Worm (Caenorhabditis elegans) whole organism, early embryonic: ENCODE measurements around the gene F44E2.6.

Experiments
- B0310.2 ChIP-seq: sonication (generic microtip); optimal IDR thresholded peaks from 2 replicates; lab custom pipeline; 2016; ENCODE audit warnings: mild to moderate bottlenecking, missing genetic modification characterization, missing compliant biosample characterization
- F13C5.2 ChIP-seq: sonication (generic microtip); optimal IDR thresholded peaks from 2 replicates; lab custom pipeline; 2017; ENCODE audit warnings: mild to moderate bottlenecking, missing genetic modification characterization, inconsistent platforms, missing compliant biosample characterization
- aly-1 ChIP-seq: sonication (generic microtip); optimal IDR thresholded peaks from 2 replicates; lab custom pipeline; 2016; ENCODE audit warnings: missing genetic modification characterization, missing compliant biosample characterization
- ama-1 ChIP-seq: fragments of 150-350 bp; optimal IDR thresholded peaks from 2 replicates; lab custom pipeline; 2014
- ceh-13 ChIP-seq: fragments of 200-800 bp; sonication (Bioruptor generic); optimal IDR thresholded peaks from 2 replicates; lab custom pipeline; 2018; ENCODE audit warnings: mild to moderate bottlenecking, missing genetic modification characterization, missing compliant biosample characterization
- ceh-36 ChIP-seq: sonication (generic microtip); optimal IDR thresholded peaks from 2 replicates; lab custom pipeline; 2016; ENCODE audit warnings: missing genetic modification characterization, inconsistent platforms, missing compliant biosample characterization
- ets-7 ChIP-seq: sonication (generic microtip); optimal IDR thresholded peaks from 2 replicates; lab custom pipeline; 2016; ENCODE audit warnings: missing genotype, missing genetic modification characterization, missing compliant biosample characterization
- flt-1 ChIP-seq: fragments of 200-800 bp; sonication (Bioruptor generic); IDR thresholded peaks from 2 replicates; pipeline ENCODE4 v1.3.6; 2022; ENCODE audit warnings: missing genetic modification characterization, missing compliant biosample characterization
- hmbx-1 ChIP-seq: sonication (generic microtip); optimal IDR thresholded peaks from 2 replicates; lab custom pipeline; 2016; ENCODE audit warnings: mild to moderate bottlenecking, missing genetic modification characterization, missing compliant biosample characterization
- hmg-4 ChIP-seq: fragments of 200-800 bp; sonication (Bioruptor generic); optimal IDR thresholded peaks from 2 replicates; lab custom pipeline; 2018; ENCODE audit warnings: mild to moderate bottlenecking, missing genetic modification characterization, missing compliant biosample characterization
- hnd-1 ChIP-seq: sonication (generic microtip); optimal IDR thresholded peaks from 2 replicates; lab custom pipeline; 2016; ENCODE audit warnings: missing genetic modification characterization, missing compliant biosample characterization
- pes-1 ChIP-seq: fragments of 200-800 bp; sonication (Bioruptor generic); IDR thresholded peaks from 2 replicates; pipeline ENCODE4 v1.3.6; 2022; ENCODE audit warnings: missing genetic modification reagents, missing genetic modification characterization, missing compliant biosample characterization
- scrt-1 ChIP-seq: fragments of 200-800 bp; sonication (Bioruptor generic); IDR thresholded peaks from 2 replicates; pipeline ENCODE4 v1.3.6; 2022; ENCODE audit warnings: missing genetic modification characterization, missing compliant biosample characterization
- sea-1 ChIP-seq: fragments of 200-800 bp; sonication (Bioruptor generic); conservative IDR thresholded peaks from 2 replicates; pipeline ENCODE4 v1.3.6; 2022; ENCODE audit warnings: missing genetic modification characterization, missing compliant biosample characterization
- tbx-11 ChIP-seq: fragments of 200-800 bp; sonication (Bioruptor generic); IDR thresholded peaks from 2 replicates; pipeline ENCODE4 v1.3.6; 2022; ENCODE audit warnings: missing genetic modification characterization, missing compliant biosample characterization
- tbx-37 ChIP-seq: fragments of 200-800 bp; sonication (Bioruptor generic); conservative IDR thresholded peaks from 2 replicates; pipeline ENCODE4 v1.3.6; 2022; ENCODE audit warnings: missing genetic modification reagents, missing genetic modification characterization, missing compliant biosample characterization
- tra-4 ChIP-seq: sonication (generic microtip); optimal IDR thresholded peaks from 2 replicates; lab custom pipeline; 2017; ENCODE audit warnings: missing genetic modification characterization, missing compliant biosample characterization

The F44E2.6 gene

ce11 chrIII:8801864-8802818 is 42.9 kb downstream of the F44E2.6 start:
- TF ChIP-seq ceh-36 (tag; lab: Kevin White, UChicago) = no peak
- no peak for TF ChIP-seq F13C5.2 (tag; lab: Kevin White, UChicago)
- TF ChIP-seq hnd-1 (tag; lab: Kevin White, UChicago) = no peak
- TF ChIP-seq scrt-1 = 0 out of 2 replicates have a peak, but pooled peaks have one; percentile 15
- TF ChIP-seq aly-1 (tag; lab: Kevin White, UChicago) = peak; percentile 56
- peak; percentile 51 for TF ChIP-seq flt-1 (GFP tag; lab: Robert Waterston, UW)
- 0 out of 2 replicates have a peak, but pooled peaks have one; percentile 23 for TF ChIP-seq tbx-37 (GFP tag; lab: Robert Waterston, UW)
- TF ChIP-seq B0310.2 (tag; lab: Kevin White, UChicago) = no peak
- TF ChIP-seq tra-4 (tag; lab: Kevin White, UChicago) = no peak
- peak; percentile 85 for TF ChIP-seq hmg-4 (GFP tag; lab: Kevin White, UChicago)
- TF ChIP-seq pes-1 (GFP tag; lab: Robert Waterston, UW) = peak; percentile 61
- no peak for TF ChIP-seq hmbx-1 (tag; lab: Kevin White, UChicago)

- no peak for TF ChIP-seq tra-4 (tag; lab: Kevin White, UChicago)
- no peak for TF ChIP-seq tbx-37 (GFP tag; lab: Robert Waterston, UW)
- TF ChIP-seq tbx-11 (GFP tag; lab: Robert Waterston, UW) = 0 out of 2 replicates have a peak, but pooled peaks have one; percentile 22
- TF ChIP-seq sea-1 = peak; percentile 29; the same call in 1 of the 2 replicates
Measured at ce11 chrIII:8801352-8801863, 43.6 kb downstream of the F44E2.6 start.

ce11 chrIII:8800796-8801083 is 44.3 kb downstream of the F44E2.6 start:
- TF ChIP-seq tbx-11 (GFP tag; lab: Robert Waterston, UW) (no peak), sea-1 (no peak), hmbx-1 (tag; lab: Kevin White, UChicago) (no peak), ceh-13 (no peak), aly-1 (tag; lab: Kevin White, UChicago) (no peak), hnd-1 (tag; lab: Kevin White, UChicago) (no peak), tra-4 (tag; lab: Kevin White, UChicago) (no peak), tbx-37 (GFP tag; lab: Robert Waterston, UW) (no peak), F13C5.2 (tag; lab: Kevin White, UChicago) (no peak), ets-7 (tag; lab: Kevin White, UChicago) (no peak), B0310.2 (tag; lab: Kevin White, UChicago) (no peak), hmg-4 (GFP tag; lab: Kevin White, UChicago) (no peak), scrt-1 (no peak), ama-1 (lab: Kevin White, UChicago) (no peak), pes-1 (GFP tag; lab: Robert Waterston, UW) (no peak), ceh-36 (tag; lab: Kevin White, UChicago) (no peak), flt-1 (GFP tag; lab: Robert Waterston, UW) (no peak)

ce11 chrIII:8799964-8800795 is 44.8 kb downstream of the F44E2.6 start, which contains the start of gene F54F2.6:
Gene F54F2.6, minus strand, starts transcription at chrIII:8800701.
- TF ChIP-seq ceh-13 = no peak
- TF ChIP-seq hmg-4 (GFP tag; lab: Kevin White, UChicago) = peak; percentile 63
- TF ChIP-seq ama-1 (lab: Kevin White, UChicago) = no peak
- TF ChIP-seq aly-1 (tag; lab: Kevin White, UChicago) = no peak
- no peak for TF ChIP-seq tbx-11 (GFP tag; lab: Robert Waterston, UW)
- TF ChIP-seq pes-1 (GFP tag; lab: Robert Waterston, UW) = 0 out of 2 replicates have a peak, but pooled peaks have one; percentile 48
- no peak for TF ChIP-seq tbx-37 (GFP tag; lab: Robert Waterston, UW)
- no peak for TF ChIP-seq tra-4 (tag; lab: Kevin White, UChicago)
- no peak for TF ChIP-seq ets-7 (tag; lab: Kevin White, UChicago)
- no peak for TF ChIP-seq hnd-1 (tag; lab: Kevin White, UChicago)
- no peak for TF ChIP-seq sea-1
- TF ChIP-seq B0310.2 (tag; lab: Kevin White, UChicago) = peak; percentile 14
- peak; percentile 0 for TF ChIP-seq F13C5.2 (tag; lab: Kevin White, UChicago)
- TF ChIP-seq hmbx-1 (tag; lab: Kevin White, UChicago) = no peak
- no peak for TF ChIP-seq scrt-1
- no peak for TF ChIP-seq ceh-36 (tag; lab: Kevin White, UChicago)
- TF ChIP-seq flt-1 (GFP tag; lab: Robert Waterston, UW) = peak; percentile 0

ce11 chrIII:8797211-8797733 is 47.7 kb downstream of the F44E2.6 start:
- TF ChIP-seq hmg-4 (GFP tag; lab: Kevin White, UChicago) = peak; percentile 57
- no peak for TF ChIP-seq scrt-1

ce11 chrIII:8795595-8796141 is 49.3 kb downstream of the F44E2.6 start:
- TF ChIP-seq F13C5.2 (tag; lab: Kevin White, UChicago) (peak; percentile 9), hmg-4 (GFP tag; lab: Kevin White, UChicago) (peak; percentile 77), B0310.2 (tag; lab: Kevin White, UChicago) (peak; percentile 60), ceh-36 (tag; lab: Kevin White, UChicago) (peak; percentile 4), sea-1 (no peak)
